Fruit fly (Drosophila melanogaster) whole organism, adult: Measurements from ENCODE around the gene IntS14.

Experiments used
- CG11617 ChIP-seq: fragments of 200-800 bp; sonication (Bioruptor generic); optimal IDR thresholded peaks from 2 replicates; lab custom pipeline; 2017; ENCODE audit warnings: mild to moderate bottlenecking, missing biosample characterization, missing genetic modification reagents, missing genetic modification characterization
- CG12768 ChIP-seq: fragments of 200-800 bp; sonication (Bioruptor generic); optimal IDR thresholded peaks from 2 replicates; lab custom pipeline; 2017; ENCODE audit warnings: missing biosample characterization, missing genetic modification characterization, mild to moderate bottlenecking, moderate library complexity, missing genetic modification reagents
- CG14711 ChIP-seq: fragments of 200-800 bp; sonication (Bioruptor generic); optimal IDR thresholded peaks from 2 replicates; lab custom pipeline; 2018; ENCODE audit warnings: missing biosample characterization, mild to moderate bottlenecking, missing genetic modification characterization, moderate library complexity
- CG1620 ChIP-seq: fragments of 200-800 bp; sonication (Bioruptor generic); optimal IDR thresholded peaks from 2 replicates; lab custom pipeline; 2016; ENCODE audit warnings: missing biosample characterization, missing genetic modification characterization
- CG33017 ChIP-seq: fragments of 200-800 bp; sonication (Bioruptor generic); optimal IDR thresholded peaks from 2 replicates; lab custom pipeline; 2018; ENCODE audit warnings: missing biosample characterization, mild to moderate bottlenecking, missing genetic modification characterization, moderate library complexity
- CG5204 ChIP-seq: fragments of 200-800 bp; sonication (Bioruptor generic); optimal IDR thresholded peaks from 2 replicates; lab custom pipeline; 2016; ENCODE audit warnings: missing biosample characterization, missing genetic modification characterization
- CG7045 ChIP-seq: fragments of 200-800 bp; sonication (Bioruptor generic); optimal IDR thresholded peaks from 2 replicates; lab custom pipeline; 2017; ENCODE audit warnings: missing biosample characterization, mild to moderate bottlenecking, missing genetic modification characterization
- CG7101 ChIP-seq: fragments of 200-800 bp; sonication (Bioruptor generic); optimal IDR thresholded peaks from 2 replicates; lab custom pipeline; 2018; ENCODE audit warnings: missing biosample characterization, mild to moderate bottlenecking, missing genetic modification characterization, moderate library complexity
- Clk ChIP-seq: fragments of 200-800 bp; sonication (Bioruptor generic); optimal IDR thresholded peaks from 2 replicates; lab custom pipeline; 2017; ENCODE audit warnings: missing biosample characterization, missing genetic modification characterization
- Crg-1 ChIP-seq: fragments of 200-800 bp; sonication (Bioruptor generic); optimal IDR thresholded peaks from 2 replicates; lab custom pipeline; 2016; ENCODE audit warnings: missing biosample characterization, missing genetic modification characterization
- Hr96 ChIP-seq: fragments of 200-800 bp; sonication (Bioruptor generic); optimal IDR thresholded peaks from 2 replicates; lab custom pipeline; 2016; ENCODE audit warnings: missing biosample characterization, missing genetic modification characterization
- Mnt ChIP-seq: fragments of 200-800 bp; sonication (Bioruptor generic); optimal IDR thresholded peaks from 2 replicates; lab custom pipeline; 2016; ENCODE audit warnings: missing biosample characterization, mild to moderate bottlenecking, missing genetic modification characterization
- bab1 ChIP-seq: fragments of 200-800 bp; sonication (Bioruptor generic); optimal IDR thresholded peaks from 3 replicates; lab custom pipeline; 2019; ENCODE audit warnings: missing biosample characterization, mild to moderate bottlenecking, missing genetic modification characterization, moderate library complexity
- cic ChIP-seq: fragments of 200-800 bp; sonication (Bioruptor generic); optimal IDR thresholded peaks from 2 replicates; lab custom pipeline; 2017; ENCODE audit warnings: missing biosample characterization, mild to moderate bottlenecking, missing genetic modification characterization, moderate library complexity
- cnc ChIP-seq, 2 experiments: fragments of >200 bp; optimal IDR thresholded peaks; 2 replicates each; lab custom pipeline; 2017
- kay ChIP-seq: fragments of 200-800 bp; sonication (Bioruptor generic); peaks from one replicate; lab custom pipeline; 2016; ENCODE audit warnings: missing biosample characterization, missing genetic modification characterization, borderline replicate concordance
- ovo ChIP-seq: fragments of 200-800 bp; sonication (Bioruptor generic); optimal IDR thresholded peaks from 2 replicates; lab custom pipeline; 2016; ENCODE audit warnings: missing biosample characterization, missing genetic modification characterization
- pad ChIP-seq: fragments of 200-800 bp; sonication (Bioruptor generic); optimal IDR thresholded peaks from 3 replicates; lab custom pipeline; 2017; ENCODE audit warnings: missing biosample characterization, missing genetic modification characterization, mild to moderate bottlenecking, moderate library complexity, missing genetic modification reagents
- tj ChIP-seq: fragments of 200-800 bp; sonication (Bioruptor generic); optimal IDR thresholded peaks from 3 replicates; lab custom pipeline; 2017; ENCODE audit warnings: missing biosample characterization, mild to moderate bottlenecking, missing genetic modification characterization, moderate library complexity
- toe ChIP-seq: fragments of 200-800 bp; sonication (Bioruptor generic); optimal IDR thresholded peaks from 2 replicates; lab custom pipeline; 2016; ENCODE audit warnings: missing biosample characterization, missing genetic modification characterization

IntS14 gene

dm6 chr2L:1120206-1120902, 43.9 kb upstream of the IntS14 start:
- TF ChIP-seq CG1620 (GFP tag; lab: Kevin White, UChicago) (no peak), cnc (optimal IDR thresholded peaks at IDR 0.05; lab: Kevin White, UChicago) (no peak), tj (peak; percentile 100), Mnt (GFP tag; lab: Kevin White, UChicago) (peak; percentile 20), cic (GFP tag; lab: Kevin White, UChicago) (peak; percentile 51), bab1 (no peak)

dm6 chr2L:1121942-1122710, 42.1 kb upstream of the IntS14 start:
- no peak for TF ChIP-seq bab1
- peak; percentile 2 for TF ChIP-seq CG7101 (tag; lab: Kevin White, UChicago)
- TF ChIP-seq ovo (GFP tag; lab: Kevin White, UChicago) = no peak
- no peak for TF ChIP-seq CG7045 (GFP tag; lab: Kevin White, UChicago)
- TF ChIP-seq CG33017 (tag; lab: Kevin White, UChicago) = no peak
- no peak for TF ChIP-seq cnc (optimal IDR thresholded peaks at IDR 0.05; lab: Kevin White, UChicago)
- TF ChIP-seq Clk (GFP tag; lab: Kevin White, UChicago) = peak; percentile 2
- TF ChIP-seq Crg-1 (GFP tag; lab: Kevin White, UChicago) = peak; percentile 58
- no peak for TF ChIP-seq CG14711 (tag; lab: Kevin White, UChicago)
- peak; percentile 7 for TF ChIP-seq CG5204 (GFP tag; lab: Kevin White, UChicago)

DNA sequence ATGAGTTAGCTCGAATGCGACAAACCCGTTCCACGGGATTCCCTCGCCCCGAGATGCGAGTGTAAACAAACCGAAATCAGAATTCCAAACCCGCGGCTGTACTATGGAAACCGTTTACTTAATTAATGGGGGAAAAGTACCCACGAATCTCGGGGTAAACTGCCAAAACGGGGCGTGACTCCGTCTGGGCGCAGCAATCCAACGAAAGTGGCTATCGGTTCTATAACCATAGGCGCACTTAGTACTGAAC, 41.6 kb upstream of the IntS14 start:
- TF ChIP-seq CG11617 (GFP tag; lab: Kevin White, UChicago) = no peak
- peak; percentile 45 for TF ChIP-seq ovo (GFP tag; lab: Kevin White, UChicago)

DNA sequence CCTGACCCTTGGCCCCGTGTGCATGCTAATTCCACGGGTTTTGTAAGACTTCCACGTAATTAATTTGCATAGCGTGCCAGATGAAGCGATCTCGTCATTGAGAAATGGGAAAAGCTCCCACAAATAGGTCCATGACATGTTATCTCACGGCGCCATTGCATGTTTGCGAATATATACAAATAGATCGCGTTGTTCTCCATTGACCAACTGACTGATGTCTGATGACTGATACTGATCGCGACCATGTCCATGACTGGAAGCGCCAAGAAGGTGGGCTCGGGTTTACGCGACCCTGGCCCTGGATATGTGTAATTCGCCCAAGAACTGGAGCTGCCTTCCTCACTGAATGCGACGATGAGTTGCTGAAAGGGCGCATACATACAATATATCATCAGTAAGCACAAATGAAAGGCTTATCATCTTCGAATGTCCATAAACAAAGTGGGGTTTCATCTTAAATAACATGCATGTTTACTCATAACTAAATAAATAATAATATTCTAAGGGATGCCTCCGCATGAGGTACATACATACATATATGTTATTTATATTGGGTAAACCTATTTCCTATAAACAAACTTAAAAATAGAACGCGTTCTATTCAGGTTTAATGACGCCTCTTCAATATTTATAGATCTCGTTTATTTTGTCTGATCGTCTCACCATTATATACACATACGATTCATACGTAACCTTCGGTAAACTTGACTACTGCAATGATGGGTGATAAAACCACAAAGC, 41.0 kb upstream of the IntS14 start:
- TF ChIP-seq CG14711 (tag; lab: Kevin White, UChicago) = peak; percentile 30
- no peak for TF ChIP-seq Hr96 (GFP tag; lab: Kevin White, UChicago)
- no peak for TF ChIP-seq Crg-1 (GFP tag; lab: Kevin White, UChicago)
- peak; percentile 36 for TF ChIP-seq pad (GFP tag; lab: Kevin White, UChicago)
- TF ChIP-seq CG5204 (GFP tag; lab: Kevin White, UChicago) = no peak
- TF ChIP-seq kay (GFP tag; lab: Kevin White, UChicago) = no peak
- TF ChIP-seq Clk (GFP tag; lab: Kevin White, UChicago) = no peak
- TF ChIP-seq bab1 = no peak
- peak; percentile 67 for TF ChIP-seq ovo (GFP tag; lab: Kevin White, UChicago)
- peak; percentile 64 for TF ChIP-seq CG7045 (GFP tag; lab: Kevin White, UChicago)
- TF ChIP-seq toe = peak; percentile 6
- peak; percentile 76 for TF ChIP-seq CG7101 (tag; lab: Kevin White, UChicago)
- TF ChIP-seq CG1620 (GFP tag; lab: Kevin White, UChicago) = no peak
- TF ChIP-seq cic (GFP tag; lab: Kevin White, UChicago) = peak; percentile 70
- peak; percentile 30 for TF ChIP-seq CG33017 (tag; lab: Kevin White, UChicago)
- TF ChIP-seq tj = no peak

DNA sequence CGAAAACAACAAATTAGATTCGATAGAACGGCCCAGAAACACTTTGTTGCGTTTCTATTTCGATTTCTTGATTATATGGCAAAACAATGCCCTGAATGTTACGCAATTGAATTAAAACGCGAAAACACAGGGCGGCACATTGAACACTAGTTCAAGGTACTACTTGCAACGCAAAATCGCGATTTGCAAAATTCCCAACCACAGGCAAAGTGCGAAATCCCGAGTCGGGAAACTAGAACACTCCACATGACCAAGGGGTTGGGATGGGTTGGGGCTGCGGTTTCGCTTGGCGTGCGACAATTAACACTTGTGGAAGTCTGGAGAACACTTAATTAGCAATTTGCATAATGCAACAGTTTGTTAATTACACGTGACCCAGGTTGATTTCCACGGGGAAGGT, 40.0 kb upstream of the IntS14 start:
- no peak for TF ChIP-seq CG7101 (tag; lab: Kevin White, UChicago)
- TF ChIP-seq CG14711 (tag; lab: Kevin White, UChicago) = no peak
- no peak for TF ChIP-seq bab1
- no peak for TF ChIP-seq CG1620 (GFP tag; lab: Kevin White, UChicago)
- no peak for TF ChIP-seq cic (GFP tag; lab: Kevin White, UChicago)
- TF ChIP-seq CG5204 (GFP tag; lab: Kevin White, UChicago) = no peak
- peak; percentile 36 for TF ChIP-seq tj
- TF ChIP-seq ovo (GFP tag; lab: Kevin White, UChicago) = no peak
- no peak for TF ChIP-seq cnc (optimal IDR thresholded peaks at IDR 0.05; lab: Kevin White, UChicago)
- no peak for TF ChIP-seq Hr96 (GFP tag; lab: Kevin White, UChicago)
- no peak for TF ChIP-seq Crg-1 (GFP tag; lab: Kevin White, UChicago)
- TF ChIP-seq toe = no peak
- TF ChIP-seq CG11617 (GFP tag; lab: Kevin White, UChicago) = no peak
- TF ChIP-seq CG7045 (GFP tag; lab: Kevin White, UChicago) = peak; percentile 17
- peak; percentile 41 for TF ChIP-seq CG33017 (tag; lab: Kevin White, UChicago)
- TF ChIP-seq CG12768 (GFP tag; lab: Kevin White, UChicago) = peak; percentile 92
- TF ChIP-seq Clk (GFP tag; lab: Kevin White, UChicago) = peak; percentile 34
- TF ChIP-seq pad (GFP tag; lab: Kevin White, UChicago) = no peak
- TF ChIP-seq Mnt (GFP tag; lab: Kevin White, UChicago) = no peak
- no peak for TF ChIP-seq kay (GFP tag; lab: Kevin White, UChicago)

DNA sequence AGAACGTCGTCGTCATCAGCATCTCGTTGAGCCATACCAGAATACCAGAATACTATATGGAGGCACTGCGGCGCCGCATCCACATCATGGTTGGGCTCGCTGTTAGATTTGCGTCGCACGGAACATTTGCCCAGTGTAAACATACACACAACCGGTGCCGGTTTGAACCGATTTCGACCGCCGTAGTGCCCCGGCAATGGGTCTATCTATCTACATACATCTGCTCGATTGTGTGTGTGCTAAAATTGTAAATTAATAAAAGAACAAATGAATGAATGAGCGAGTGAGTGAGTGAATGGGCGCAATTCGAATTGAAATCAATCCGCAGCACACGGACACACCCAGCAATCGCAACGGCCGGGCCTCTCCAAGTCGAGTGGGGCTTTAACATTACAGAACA, 38.8 kb upstream of the IntS14 start:
- TF ChIP-seq CG11617 (GFP tag; lab: Kevin White, UChicago) (no peak), kay (GFP tag; lab: Kevin White, UChicago) (peak; percentile 59), cic (GFP tag; lab: Kevin White, UChicago) (peak; percentile 100), CG33017 (tag; lab: Kevin White, UChicago) (peak; percentile 44)
